Fruit fly (Drosophila melanogaster) whole organism, embryonic: ENCODE measurements around the gene Mst85C.
A peak's percentile ranks its signal among the peaks of the same experiment; 100 is the strongest.

Experiments used
- Adf1 ChIP-seq: fragments of 200-800 bp; sonication (Bioruptor generic); IDR thresholded peaks from 2 replicates; pipeline ENCODE4 v1.3.6; 2022; ENCODE audit warnings: missing biosample characterization, missing genetic modification characterization
- Atf-2 ChIP-seq: fragments of 200-800 bp; sonication (Bioruptor generic); optimal IDR thresholded peaks from 2 replicates; lab custom pipeline; 2016; ENCODE audit warnings: missing biosample characterization, missing genetic modification characterization
- CG10543 ChIP-seq: fragments of 200-800 bp; sonication (Bioruptor generic); optimal IDR thresholded peaks from 3 replicates; lab custom pipeline; 2017; ENCODE audit warnings: missing biosample characterization, mild to moderate bottlenecking, missing genetic modification characterization, moderate library complexity
- CG11696 ChIP-seq: fragments of 200-800 bp; sonication (Bioruptor generic); IDR thresholded peaks from 2 replicates; pipeline ENCODE4 v1.3.6; 2022; ENCODE audit warnings: missing biosample characterization, missing genetic modification characterization
- CG12391 ChIP-seq: fragments of 200-800 bp; sonication (Bioruptor generic); optimal IDR thresholded peaks from 3 replicates; lab custom pipeline; 2018; ENCODE audit warnings: missing biosample characterization, mild to moderate bottlenecking, missing genetic modification characterization, moderate library complexity
- CG13287 ChIP-seq: fragments of 200-800 bp; sonication (Bioruptor generic); IDR thresholded peaks from 2 replicates; pipeline ENCODE4 v1.3.6; 2022; ENCODE audit warnings: missing biosample characterization, missing genetic modification characterization; ENCODE audit not compliant: partially characterized antibody
- CG14860 ChIP-seq: fragments of 200-800 bp; sonication (Bioruptor generic); IDR thresholded peaks from 3 replicates; pipeline ENCODE4 v1.3.6; 2022; ENCODE audit warnings: missing biosample characterization, missing genetic modification characterization; ENCODE audit not compliant: partially characterized antibody
- CG15011 ChIP-seq: fragments of 200-800 bp; sonication (Bioruptor generic); optimal IDR thresholded peaks from 3 replicates; lab custom pipeline; 2018; ENCODE audit warnings: missing biosample characterization, mild to moderate bottlenecking, missing genetic modification characterization
- CG15073 ChIP-seq: fragments of 200-800 bp; sonication (Bioruptor generic); optimal IDR thresholded peaks from 2 replicates; lab custom pipeline; 2016; ENCODE audit warnings: missing biosample characterization, missing genetic modification characterization
- CG16815 ChIP-seq: fragments of 200-800 bp; sonication (Bioruptor generic); optimal IDR thresholded peaks from 3 replicates; lab custom pipeline; 2017; ENCODE audit warnings: missing biosample characterization, mild to moderate bottlenecking, missing genetic modification characterization
- CG17186 ChIP-seq: fragments of 200-800 bp; sonication (Bioruptor generic); optimal IDR thresholded peaks from 3 replicates; lab custom pipeline; 2017; ENCODE audit warnings: missing biosample characterization, missing genetic modification reagents, missing genetic modification characterization
- CG17359 ChIP-seq: fragments of 200-800 bp; sonication (Bioruptor generic); optimal IDR thresholded peaks from 3 replicates; lab custom pipeline; 2018; ENCODE audit warnings: missing biosample characterization, mild to moderate bottlenecking, missing genetic modification characterization, moderate library complexity
- CG2116 ChIP-seq: fragments of 200-800 bp; sonication (Bioruptor generic); optimal IDR thresholded peaks from 3 replicates; lab custom pipeline; 2018; ENCODE audit warnings: missing biosample characterization, mild to moderate bottlenecking, missing genetic modification characterization
- CG2120 ChIP-seq: fragments of 200-800 bp; sonication (Bioruptor generic); optimal IDR thresholded peaks from 3 replicates; lab custom pipeline; 2016; ENCODE audit warnings: missing biosample characterization, missing genetic modification characterization
- CG2875 ChIP-seq: fragments of 200-800 bp; sonication (Bioruptor generic); optimal IDR thresholded peaks from 2 replicates; lab custom pipeline; 2017; ENCODE audit warnings: missing biosample characterization, mild to moderate bottlenecking, missing genetic modification characterization, missing genetic modification reagents
- CG31224 ChIP-seq: fragments of 200-800 bp; sonication (Bioruptor generic); IDR thresholded peaks from 2 replicates; pipeline ENCODE4 v1.3.6; 2022; ENCODE audit warnings: missing biosample characterization, missing genetic modification characterization
- CG4617 ChIP-seq: fragments of 200-800 bp; sonication (Bioruptor generic); optimal IDR thresholded peaks from 3 replicates; lab custom pipeline; 2016; ENCODE audit warnings: missing biosample characterization, missing genetic modification characterization, borderline replicate concordance
- CG9727 ChIP-seq: fragments of 200-800 bp; sonication (Bioruptor generic); optimal IDR thresholded peaks from 3 replicates; lab custom pipeline; 2017; ENCODE audit warnings: missing biosample characterization, mild to moderate bottlenecking, missing genetic modification characterization
- CTCF ChIP-seq: fragments of 200-800 bp; sonication (Bioruptor generic); optimal IDR thresholded peaks from 2 replicates; lab custom pipeline; 2017; ENCODE audit warnings: missing biosample characterization, mild to moderate bottlenecking, missing genetic modification characterization, moderate library complexity
- Ets97D ChIP-seq: fragments of 200-800 bp; sonication (Bioruptor generic); optimal IDR thresholded peaks from 3 replicates; lab custom pipeline; 2016; ENCODE audit warnings: missing biosample characterization, missing genetic modification characterization
- GATAe ChIP-seq: fragments of 200-800 bp; sonication (Bioruptor generic); conservative IDR thresholded peaks from 2 replicates; pipeline ENCODE4 v1.3.6; 2022; ENCODE audit warnings: missing biosample characterization, missing genetic modification characterization
- HLH3B ChIP-seq: fragments of 200-800 bp; sonication (Bioruptor generic); IDR thresholded peaks from 2 replicates; pipeline ENCODE4 v1.3.6; 2022; ENCODE audit warnings: missing biosample characterization, missing genetic modification characterization
- HmgD ChIP-seq: fragments of 200-800 bp; sonication (Bioruptor generic); optimal IDR thresholded peaks from 3 replicates; lab custom pipeline; 2016; ENCODE audit warnings: missing biosample characterization, missing genetic modification characterization
- Mad ChIP-seq: fragments of 200-800 bp; sonication (Bioruptor generic); optimal IDR thresholded peaks from 2 replicates; lab custom pipeline; 2016; ENCODE audit warnings: missing biosample characterization, missing genetic modification characterization
- Optix ChIP-seq: fragments of 200-800 bp; sonication (Bioruptor generic); IDR thresholded peaks from 3 replicates; pipeline ENCODE4 v1.3.6; 2022; ENCODE audit warnings: missing biosample characterization, missing genetic modification characterization
- Scr ChIP-seq: fragments of 200-800 bp; sonication (Bioruptor generic); IDR thresholded peaks from 2 replicates; pipeline ENCODE4 v1.3.6; 2022; ENCODE audit warnings: missing biosample characterization, missing genetic modification characterization; ENCODE audit not compliant: partially characterized antibody
- Taf1 ChIP-seq: fragments of 200-800 bp; sonication (Bioruptor generic); IDR thresholded peaks from 2 replicates; pipeline ENCODE4 v1.3.6; 2022; ENCODE audit warnings: missing biosample characterization, missing genetic modification characterization
- ase ChIP-seq: fragments of 200-800 bp; sonication (Bioruptor generic); IDR thresholded peaks from 3 replicates; pipeline ENCODE4 v1.3.6; 2022; ENCODE audit warnings: missing biosample characterization, missing genetic modification characterization
- bbx ChIP-seq: fragments of 200-800 bp; sonication (Bioruptor generic); IDR thresholded peaks from 2 replicates; pipeline ENCODE4 v1.3.6; 2022; ENCODE audit warnings: missing biosample characterization, missing genetic modification characterization; ENCODE audit not compliant: partially characterized antibody
- chinmo ChIP-seq: fragments of 200-800 bp; sonication (Bioruptor generic); IDR thresholded peaks from 4 replicates; pipeline ENCODE4 v1.3.6; 2022; ENCODE audit warnings: missing biosample characterization, missing genetic modification characterization; ENCODE audit not compliant: partially characterized antibody
- chn ChIP-seq: fragments of 200-800 bp; sonication (Bioruptor generic); optimal IDR thresholded peaks from 2 replicates; lab custom pipeline; 2016; ENCODE audit warnings: missing biosample characterization, missing genetic modification characterization
- crol ChIP-seq: fragments of 200-800 bp; sonication (Bioruptor generic); IDR thresholded peaks from 2 replicates; pipeline ENCODE4 v1.3.6; 2022; ENCODE audit warnings: missing biosample characterization, missing genetic modification characterization
- dysf ChIP-seq: fragments of 200-800 bp; sonication (Bioruptor generic); IDR thresholded peaks from 3 replicates; pipeline ENCODE4 v1.3.6; 2022; ENCODE audit warnings: missing biosample characterization, missing genetic modification characterization
- ewg ChIP-seq: fragments of 200-800 bp; sonication (Bioruptor generic); optimal IDR thresholded peaks from 3 replicates; lab custom pipeline; 2017; ENCODE audit warnings: mild to moderate bottlenecking, missing biosample characterization, missing genetic modification reagents, missing genetic modification characterization
- grau ChIP-seq: fragments of 200-800 bp; optimal IDR thresholded peaks from 3 replicates; lab custom pipeline; 2019; ENCODE audit warnings: missing biosample characterization, mild to moderate bottlenecking, missing genetic modification characterization, moderate library complexity
- gro ChIP-seq: fragments of 200-800 bp; sonication (Bioruptor generic); optimal IDR thresholded peaks from 2 replicates; lab custom pipeline; 2016; ENCODE audit warnings: missing biosample characterization, missing genetic modification characterization
- h ChIP-seq: fragments of >200 bp; optimal IDR thresholded peaks from 2 replicates; lab custom pipeline; 2017
- ken ChIP-seq: fragments of 200-800 bp; sonication (Bioruptor generic); IDR thresholded peaks from 3 replicates; pipeline ENCODE4 v1.3.6; 2022; ENCODE audit warnings: missing biosample characterization, missing genetic modification characterization
- lov ChIP-seq, 2 experiments: fragments of 200-800 bp in 1 of 2; fragments of >200 bp in 1 of 2; sonication (Bioruptor generic) in 1 of 2; IDR thresholded peaks in 1 of 2; optimal IDR thresholded peaks in 1 of 2; 2 replicates in 1 of 2; 3 replicates in 1 of 2; pipeline versions ENCODE4 v1.3.6 to Lab custom; 2017 to 2022; ENCODE audit warnings: missing biosample characterization in 1 of 2, missing genetic modification characterization in 1 of 2
- nerfin-1 ChIP-seq: fragments of 200-800 bp; sonication (Bioruptor generic); optimal IDR thresholded peaks from 3 replicates; lab custom pipeline; 2019; ENCODE audit warnings: missing biosample characterization, mild to moderate bottlenecking, missing genetic modification characterization, moderate library complexity
- otp ChIP-seq: fragments of 200-800 bp; sonication (Bioruptor generic); IDR thresholded peaks from 3 replicates; pipeline ENCODE4, ENCODE4 v1.3.6; 2022; ENCODE audit warnings: missing biosample characterization, missing genetic modification characterization
- pho ChIP-seq: fragments of 200-800 bp; sonication (Bioruptor generic); optimal IDR thresholded peaks from 2 replicates; lab custom pipeline; 2016; ENCODE audit warnings: missing biosample characterization, missing genetic modification characterization
- phol ChIP-seq: fragments of 200-800 bp; sonication (Bioruptor generic); optimal IDR thresholded peaks from 3 replicates; lab custom pipeline; 2018; ENCODE audit warnings: missing biosample characterization, mild to moderate bottlenecking, missing genetic modification characterization, moderate library complexity
- pnt ChIP-seq: fragments of 200-800 bp; sonication (Bioruptor generic); optimal IDR thresholded peaks from 3 replicates; lab custom pipeline; 2016; ENCODE audit warnings: missing biosample characterization, missing genetic modification characterization
- sima ChIP-seq: fragments of 200-800 bp; sonication (Bioruptor generic); optimal IDR thresholded peaks from 2 replicates; lab custom pipeline; 2016; ENCODE audit warnings: missing biosample characterization, missing genetic modification characterization
- sna ChIP-seq: fragments of 200-800 bp; sonication (Bioruptor generic); IDR thresholded peaks from 2 replicates; pipeline ENCODE4 v1.3.6; 2022; ENCODE audit warnings: missing biosample characterization, missing genetic modification characterization; ENCODE audit not compliant: partially characterized antibody
- sob ChIP-seq: fragments of 200-800 bp; sonication (Bioruptor generic); IDR thresholded peaks from 2 replicates; pipeline ENCODE4 v1.3.6; 2022; ENCODE audit warnings: missing biosample characterization, missing genetic modification characterization
- stwl ChIP-seq: fragments of 200-800 bp; sonication (Bioruptor generic); optimal IDR thresholded peaks from 3 replicates; lab custom pipeline; 2018; ENCODE audit warnings: missing biosample characterization, mild to moderate bottlenecking, missing genetic modification characterization, moderate library complexity
- unc-4 ChIP-seq: fragments of 200-800 bp; sonication (Bioruptor generic); IDR thresholded peaks from 2 replicates; pipeline ENCODE4 v1.3.6; 2022; ENCODE audit warnings: missing biosample characterization, missing genetic modification characterization; ENCODE audit not compliant: partially characterized antibody
- unpg ChIP-seq: fragments of 200-800 bp; sonication (Bioruptor generic); optimal IDR thresholded peaks from 3 replicates; lab custom pipeline; 2018; ENCODE audit warnings: missing biosample characterization, mild to moderate bottlenecking, missing genetic modification characterization, moderate library complexity
- vnd ChIP-seq: fragments of 200-800 bp; sonication (Bioruptor generic); IDR thresholded peaks from 3 replicates; pipeline ENCODE4 v1.3.6; 2022; ENCODE audit warnings: missing biosample characterization, missing genetic modification characterization; ENCODE audit not compliant: partially characterized antibody

Gene Mst85C

dm6 chr3R:9019689-9020138, 28.7 kb upstream of the Mst85C start, which contains the start of gene tgo (continued):
- TF ChIP-seq chinmo (GFP tag; lab: Robert Waterston, UW) (0 out of 4 replicates have a peak, but pooled peaks have one; percentile 67), Taf1 (GFP tag; lab: Robert Waterston, UW) (no peak), sna (GFP tag; lab: Robert Waterston, UW) (0 out of 2 replicates have a peak, but pooled peaks have one; percentile 23), CG10543 (GFP tag; lab: Kevin White, UChicago) (peak; percentile 36), CG2120 (peak; percentile 4), bbx (GFP tag; lab: Robert Waterston, UW) (peak; percentile 36; the same call in 1 of the 2 replicates), CG15011 (GFP tag; lab: Kevin White, UChicago) (no peak), CG9727 (GFP tag; lab: Kevin White, UChicago) (peak; percentile 9), GATAe (GFP tag; lab: Robert Waterston, UW) (no peak), HmgD (peak; percentile 1), Scr (GFP tag; lab: Robert Waterston, UW) (peak; percentile 52), pnt (GFP tag; lab: Kevin White, UChicago) (no peak), Atf-2 (GFP tag; lab: Kevin White, UChicago) (no peak), sob (GFP tag; lab: Robert Waterston, UW) (no peak), crol (peak; percentile 98), grau (tag; lab: Kevin White, UChicago) (peak; percentile 36), Ets97D (GFP tag; lab: Kevin White, UChicago) (peak; percentile 52), CG4617 (peak; percentile 97), CG13287 (GFP tag; lab: Robert Waterston, UW) (peak; percentile 68), h (lab: Kevin White, UChicago) (no peak), dysf (GFP tag; lab: Robert Waterston, UW) (no peak), Optix (GFP tag; lab: Robert Waterston, UW) (no peak), Adf1 (GFP tag; lab: Robert Waterston, UW) (peak; percentile 24; the same call in 1 of the 2 replicates), CG31224 (GFP tag; lab: Robert Waterston, UW) (no peak), CG2875 (GFP tag; lab: Kevin White, UChicago) (no peak), CG2116 (GFP tag; lab: Kevin White, UChicago) (peak; percentile 65), lov (optimal IDR thresholded peaks at IDR 0.05; lab: Kevin White, UChicago) (no peak), lov (GFP tag; IDR thresholded peaks at IDR 0.05; lab: Robert Waterston, UW) (no peak), vnd (GFP tag; lab: Robert Waterston, UW) (no peak), phol (tag; lab: Kevin White, UChicago) (peak; percentile 63), otp (GFP tag; lab: Robert Waterston, UW) (no peak), CG17359 (tag; lab: Kevin White, UChicago) (peak; percentile 11), HLH3B (no peak), CG15073 (GFP tag; lab: Kevin White, UChicago) (no peak), unpg (GFP tag; lab: Kevin White, UChicago) (no peak), gro (no peak), CTCF (GFP tag; lab: Kevin White, UChicago) (peak; percentile 42), ase (GFP tag; lab: Robert Waterston, UW) (no peak), CG17186 (peak; percentile 78), pho (GFP tag; lab: Kevin White, UChicago) (no peak), CG14860 (GFP tag; lab: Robert Waterston, UW) (no peak), chn (GFP tag; lab: Kevin White, UChicago) (no peak), CG11696 (GFP tag; lab: Robert Waterston, UW) (no peak), nerfin-1 (tag; lab: Kevin White, UChicago) (peak; percentile 46), unc-4 (GFP tag; lab: Robert Waterston, UW) (peak; percentile 59; the same call in 1 of the 2 replicates), Mad (peak; percentile 11), ken (no peak), stwl (tag; lab: Kevin White, UChicago) (peak; percentile 71), ewg (GFP tag; lab: Kevin White, UChicago) (no peak), CG16815 (GFP tag; lab: Kevin White, UChicago) (no peak), sima (GFP tag; lab: Kevin White, UChicago) (no peak), CG12391 (tag; lab: Kevin White, UChicago) (peak; percentile 28)
